Worm (Caenorhabditis elegans): ENCODE measurements around the gene Y113G7A.16.

The Y113G7A.16 gene

DNA sequence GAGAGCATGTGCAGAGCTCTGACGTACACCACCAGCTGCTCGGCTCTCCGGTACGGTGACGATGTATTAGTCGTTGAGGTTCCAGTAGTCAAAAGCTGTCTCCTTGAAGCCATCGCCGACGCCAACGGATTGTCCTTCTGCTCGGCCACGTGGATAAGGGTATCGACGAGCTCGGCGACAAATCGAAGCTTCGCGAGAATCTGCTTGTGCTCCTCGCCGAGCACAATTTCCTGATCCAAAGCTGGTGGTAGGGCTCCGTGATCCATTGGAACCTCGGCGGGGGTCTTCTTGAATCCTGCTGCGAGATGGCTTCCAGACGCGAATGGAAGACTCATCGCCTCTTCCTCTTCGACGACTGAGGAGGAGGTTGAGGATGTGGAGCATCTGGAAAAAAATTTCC lies 39.9 kb upstream of the Y113G7A.16 start:
- no peak for TF ChIP-seq zip-8 (tag; optimal IDR thresholded peaks at IDR 0.05)
- TF ChIP-seq drap-1 (GFP tag; optimal IDR thresholded peaks at IDR 0.05), result no peak
- TF ChIP-seq mls-2 (tag; optimal IDR thresholded peaks at IDR 0.05), result no peak
- no peak for TF ChIP-seq ham-2 (GFP tag; optimal IDR thresholded peaks at IDR 0.05)
- no peak for TF ChIP-seq unc-62 (GFP tag; optimal IDR thresholded peaks at IDR 0.05)
- no peak for TF ChIP-seq tbx-8 (GFP tag; optimal IDR thresholded peaks at IDR 0.05)

DNA sequence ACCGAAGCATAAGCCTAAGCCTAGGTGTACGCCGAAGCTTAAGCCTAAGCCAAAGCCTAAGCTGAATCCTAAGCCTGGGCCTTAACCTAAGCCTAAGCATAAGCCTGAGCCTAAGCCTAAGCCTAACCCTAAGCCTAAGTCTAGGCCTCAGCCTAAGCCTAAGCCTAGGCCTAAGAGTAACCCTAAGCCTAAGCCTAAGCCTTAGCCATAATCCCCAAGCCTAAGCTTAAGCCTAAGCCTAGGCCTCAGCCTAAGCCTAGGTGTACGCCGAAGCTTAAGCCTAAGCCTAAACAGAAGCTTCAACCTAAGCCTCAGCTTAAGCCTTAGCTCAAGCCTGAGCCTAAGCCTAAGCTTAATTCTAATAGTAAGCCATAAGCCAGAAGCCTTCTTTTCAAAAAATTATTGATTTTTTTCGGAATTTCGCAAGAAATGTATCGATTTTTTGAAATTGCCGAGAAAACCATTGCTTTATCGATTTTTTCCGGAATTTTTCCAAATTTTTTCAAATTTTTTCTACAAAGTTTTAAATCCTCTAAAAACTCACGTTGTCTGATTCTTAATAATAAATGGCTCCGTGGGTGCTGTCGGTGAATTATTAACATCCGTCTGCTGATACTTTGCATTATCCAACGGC lies 39.1 kb upstream of the Y113G7A.16 start:
- TF ChIP-seq flh-1 (GFP tag; optimal IDR thresholded peaks at IDR 0.05) (no peak), ztf-11 (tag; optimal IDR thresholded peaks at IDR 0.05) (no peak), ham-2 (GFP tag; optimal IDR thresholded peaks at IDR 0.05) (peak; percentile 62), mep-1 (tag; optimal IDR thresholded peaks at IDR 0.05) (no peak)

DNA sequence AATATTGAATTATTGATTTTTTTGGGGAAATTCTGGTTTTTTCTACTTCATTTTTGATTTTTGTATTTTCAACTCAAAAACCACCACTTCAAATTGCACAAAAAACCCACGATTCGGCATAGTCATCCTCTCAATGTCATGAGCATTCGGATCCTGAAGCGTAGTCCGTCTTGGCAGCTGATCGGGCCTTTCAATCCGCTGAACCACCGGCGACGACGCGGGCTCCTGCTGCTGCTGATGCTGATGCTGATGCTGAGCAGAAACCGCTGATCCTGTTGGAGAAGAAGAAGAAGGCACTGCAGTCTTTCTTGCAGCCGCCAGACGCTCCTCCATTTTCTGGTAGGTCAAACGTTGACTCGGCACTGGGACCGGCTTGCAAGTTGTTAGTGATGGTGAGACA lies 38.3 kb upstream of the Y113G7A.16 start:
- TF ChIP-seq lin-13 (tag; optimal IDR thresholded peaks at IDR 0.05), result no peak
- no peak for TF ChIP-seq sem-2 (GFP tag; optimal IDR thresholded peaks at IDR 0.05)
- no peak for TF ChIP-seq nhr-76 (tag; optimal IDR thresholded peaks at IDR 0.05)
- TF ChIP-seq nhr-2 (tag; optimal IDR thresholded peaks at IDR 0.05), result no peak
- TF ChIP-seq pha-4 (tag; optimal IDR thresholded peaks at IDR 0.05), result no peak
- TF ChIP-seq M03D4.4 (tag; optimal IDR thresholded peaks at IDR 0.05), result no peak
- TF ChIP-seq mep-1 (tag; optimal IDR thresholded peaks at IDR 0.05), result no peak
- no peak for TF ChIP-seq ceh-39 (tag; optimal IDR thresholded peaks at IDR 0.05)
- no peak for TF ChIP-seq nhr-237 (tag; optimal IDR thresholded peaks at IDR 0.05)
- no peak for TF ChIP-seq bed-3 (GFP tag; optimal IDR thresholded peaks at IDR 0.05)

DNA sequence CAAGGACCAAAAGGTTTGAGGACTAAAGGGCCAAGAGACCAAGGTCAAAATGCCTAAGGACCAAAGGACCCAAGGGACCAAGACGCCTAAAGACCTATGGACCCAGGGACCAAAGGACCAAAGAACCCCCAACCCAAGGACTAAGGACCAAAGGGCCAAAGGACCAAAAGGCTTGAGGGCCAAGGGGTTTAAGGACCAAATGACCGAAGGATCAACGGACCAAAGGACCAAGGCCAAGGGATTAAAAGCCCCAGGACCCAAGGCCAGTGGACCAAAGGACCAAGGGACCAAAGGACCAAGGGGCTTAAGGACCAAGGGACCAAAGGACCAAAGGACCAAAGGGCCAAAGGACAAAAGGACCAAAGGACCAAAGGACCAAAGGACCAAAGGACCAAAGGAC lies 37.6 kb upstream of the Y113G7A.16 start:
- TF ChIP-seq flh-1 (GFP tag; optimal IDR thresholded peaks at IDR 0.05), result no peak
- TF ChIP-seq lin-13 (tag; optimal IDR thresholded peaks at IDR 0.05), result no peak
- no peak for TF ChIP-seq ztf-11 (tag; optimal IDR thresholded peaks at IDR 0.05)
- no peak for TF ChIP-seq unc-39 (tag; optimal IDR thresholded peaks at IDR 0.05)
- no peak for TF ChIP-seq lin-32 (GFP tag; optimal IDR thresholded peaks at IDR 0.05)
- TF ChIP-seq hlh-1 (tag; optimal IDR thresholded peaks at IDR 0.05), result no peak
- TF ChIP-seq zip-8 (tag; optimal IDR thresholded peaks at IDR 0.05), result no peak
- TF ChIP-seq nhr-76 (tag; optimal IDR thresholded peaks at IDR 0.05), result no peak
- TF ChIP-seq ceh-43 (GFP tag; optimal IDR thresholded peaks at IDR 0.05), result no peak
- TF ChIP-seq mab-5 (tag; optimal IDR thresholded peaks at IDR 0.05), result no peak
- TF ChIP-seq lsy-2 (tag; optimal IDR thresholded peaks at IDR 0.05), result no peak
- TF ChIP-seq nhr-28 (tag; optimal IDR thresholded peaks at IDR 0.05), result no peak
- TF ChIP-seq drap-1 (GFP tag; optimal IDR thresholded peaks at IDR 0.05), result no peak
- TF ChIP-seq nhr-12 (tag; optimal IDR thresholded peaks at IDR 0.05), result no peak
- no peak for TF ChIP-seq cnd-1 (tag; optimal IDR thresholded peaks at IDR 0.05)
- TF ChIP-seq tbx-8 (GFP tag; optimal IDR thresholded peaks at IDR 0.05), result no peak
- TF ChIP-seq nhr-237 (tag; optimal IDR thresholded peaks at IDR 0.05), result no peak
- TF ChIP-seq pha-4 (tag; optimal IDR thresholded peaks at IDR 0.05), result no peak
- no peak for TF ChIP-seq elt-3 (tag; optimal IDR thresholded peaks at IDR 0.05)
- TF ChIP-seq bed-3 (GFP tag; optimal IDR thresholded peaks at IDR 0.05), result no peak

DNA sequence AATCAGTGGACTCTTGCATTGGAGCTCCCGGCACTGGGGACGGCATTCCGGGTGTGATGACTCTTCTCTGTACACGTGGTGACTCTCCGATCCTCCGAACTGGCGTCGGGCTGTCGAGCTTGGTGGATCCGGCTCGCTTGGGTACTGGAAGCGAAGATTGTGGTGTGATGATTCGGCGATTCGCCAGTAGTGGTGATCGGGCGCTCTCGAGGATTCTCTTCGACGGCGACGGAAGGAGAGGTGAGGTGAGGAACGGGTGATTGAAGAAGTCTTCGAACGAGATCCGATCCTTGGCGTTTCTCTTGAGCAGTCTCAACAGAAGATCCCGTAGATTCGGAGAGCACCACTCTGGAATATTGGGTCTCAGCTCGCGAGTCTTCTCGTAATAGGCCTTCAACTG lies 36.7 kb upstream of the Y113G7A.16 start:
- TF ChIP-seq unc-120 (tag; optimal IDR thresholded peaks at IDR 0.05; ENCODE audit: poor library complexity, severe bottlenecking), result no peak
- TF ChIP-seq blmp-1 (tag; optimal IDR thresholded peaks at IDR 0.05), result no peak
- TF ChIP-seq nhr-2 (tag; optimal IDR thresholded peaks at IDR 0.05), result no peak
- TF ChIP-seq bed-3 (GFP tag; optimal IDR thresholded peaks at IDR 0.05), result no peak
- TF ChIP-seq lsy-2 (tag; optimal IDR thresholded peaks at IDR 0.05), result no peak
- TF ChIP-seq flh-1 (GFP tag; optimal IDR thresholded peaks at IDR 0.05), result no peak
- TF ChIP-seq sptf-1 (tag; optimal IDR thresholded peaks at IDR 0.05), result no peak
- no peak for TF ChIP-seq lin-13 (tag; optimal IDR thresholded peaks at IDR 0.05)
- TF ChIP-seq nhr-76 (tag; optimal IDR thresholded peaks at IDR 0.05), result no peak
- no peak for TF ChIP-seq pha-4 (tag; optimal IDR thresholded peaks at IDR 0.05)
- TF ChIP-seq lin-32 (GFP tag; optimal IDR thresholded peaks at IDR 0.05), result no peak
- no peak for TF ChIP-seq elt-1 (tag; optimal IDR thresholded peaks at IDR 0.05; ENCODE audit: borderline replicate concordance, insufficient read depth)
